Fruit fly (Drosophila melanogaster) whole organism, embryonic: ENCODE measurements around the gene Hgsnat.
A peak's percentile ranks its signal among the peaks of the same experiment; 100 is the strongest.

Experiments used
- Adf1 ChIP-seq: fragments of 200-800 bp; sonication (Bioruptor generic); IDR thresholded peaks from 2 replicates; pipeline ENCODE4 v1.3.6; 2022; ENCODE audit warnings: missing biosample characterization, missing genetic modification characterization
- Bteb2 ChIP-seq: fragments of 200-800 bp; sonication (Bioruptor generic); optimal IDR thresholded peaks from 2 replicates; lab custom pipeline; 2016; ENCODE audit warnings: missing biosample characterization, missing genetic modification characterization
- CG10321 ChIP-seq: fragments of 200-800 bp; sonication (Bioruptor generic); IDR thresholded peaks from 2 replicates; pipeline ENCODE4 v1.3.6; 2022; ENCODE audit warnings: missing biosample characterization, missing genetic modification characterization
- CG10959 ChIP-seq: fragments of 200-800 bp; sonication (Bioruptor generic); IDR thresholded peaks from 2 replicates; pipeline ENCODE4 v1.3.6; 2022; ENCODE audit warnings: missing biosample characterization, missing genetic modification characterization
- CG10979 ChIP-seq: fragments of 200-800 bp; sonication (Bioruptor generic); optimal IDR thresholded peaks from 2 replicates; lab custom pipeline; 2018; ENCODE audit warnings: missing biosample characterization, mild to moderate bottlenecking, missing genetic modification characterization, moderate library complexity
- CG13424 ChIP-seq: fragments of 200-800 bp; sonication (Bioruptor generic); optimal IDR thresholded peaks from 2 replicates; lab custom pipeline; 2019; ENCODE audit warnings: missing biosample characterization, mild to moderate bottlenecking, missing genetic modification characterization, moderate library complexity
- CG14860 ChIP-seq: fragments of 200-800 bp; sonication (Bioruptor generic); IDR thresholded peaks from 3 replicates; pipeline ENCODE4 v1.3.6; 2022; ENCODE audit warnings: missing biosample characterization, missing genetic modification characterization; ENCODE audit not compliant: partially characterized antibody
- CG16779 ChIP-seq: fragments of 200-800 bp; sonication (Bioruptor generic); IDR thresholded peaks from 2 replicates; pipeline ENCODE4 v1.3.6; 2022; ENCODE audit warnings: missing biosample characterization, missing genetic modification characterization
- CG17328 ChIP-seq: fragments of 200-800 bp; sonication (Bioruptor generic); IDR thresholded peaks from 2 replicates; pipeline ENCODE4 v1.3.6; 2022; ENCODE audit warnings: missing biosample characterization, missing genetic modification characterization
- CG2116 ChIP-seq: fragments of 200-800 bp; sonication (Bioruptor generic); optimal IDR thresholded peaks from 3 replicates; lab custom pipeline; 2018; ENCODE audit warnings: missing biosample characterization, mild to moderate bottlenecking, missing genetic modification characterization
- CG2875 ChIP-seq: fragments of 200-800 bp; sonication (Bioruptor generic); optimal IDR thresholded peaks from 2 replicates; lab custom pipeline; 2017; ENCODE audit warnings: missing biosample characterization, mild to moderate bottlenecking, missing genetic modification characterization, missing genetic modification reagents
- CG31441 ChIP-seq: fragments of 200-800 bp; sonication (Bioruptor generic); IDR thresholded peaks from 2 replicates; pipeline ENCODE4 v1.3.6; 2022; ENCODE audit warnings: missing biosample characterization, missing genetic modification characterization
- CG3281 ChIP-seq: fragments of 200-800 bp; sonication (Bioruptor generic); optimal IDR thresholded peaks from 3 replicates; lab custom pipeline; 2017; ENCODE audit warnings: missing biosample characterization, mild to moderate bottlenecking, missing genetic modification characterization
- CG3838 ChIP-seq: fragments of 200-800 bp; sonication (Bioruptor generic); optimal IDR thresholded peaks from 3 replicates; lab custom pipeline; 2016; ENCODE audit warnings: missing biosample characterization, missing genetic modification characterization
- CG3995 ChIP-seq: fragments of 200-800 bp; sonication (Bioruptor generic); optimal IDR thresholded peaks from 3 replicates; lab custom pipeline; 2016; ENCODE audit warnings: missing biosample characterization, missing genetic modification characterization
- CG6175 ChIP-seq: fragments of 200-800 bp; sonication (Bioruptor generic); IDR thresholded peaks from 3 replicates; pipeline ENCODE4 v1.3.6; 2022; ENCODE audit warnings: missing biosample characterization, missing genetic modification characterization
- CG6813 ChIP-seq: fragments of 200-800 bp; sonication (Bioruptor generic); optimal IDR thresholded peaks from 2 replicates; lab custom pipeline; 2017; ENCODE audit warnings: missing biosample characterization, missing genetic modification characterization, mild to moderate bottlenecking, moderate library complexity, missing genetic modification reagents
- CG9609 ChIP-seq: fragments of 200-800 bp; sonication (Bioruptor generic); optimal IDR thresholded peaks from 3 replicates; lab custom pipeline; 2016; ENCODE audit warnings: missing biosample characterization, missing genetic modification characterization
- Chrac-16 ChIP-seq: fragments of 200-800 bp; sonication (Bioruptor generic); optimal IDR thresholded peaks from 3 replicates; lab custom pipeline; 2016; ENCODE audit warnings: missing biosample characterization, missing genetic modification characterization
- CoRest ChIP-seq: fragments of 200-800 bp; sonication (Bioruptor generic); optimal IDR thresholded peaks from 3 replicates; lab custom pipeline; 2018; ENCODE audit warnings: missing biosample characterization, mild to moderate bottlenecking, missing genetic modification characterization, moderate library complexity
- Ets65A ChIP-seq: fragments of 200-800 bp; sonication (Bioruptor generic); peaks from one replicate; lab custom pipeline; 2016; ENCODE audit warnings: missing biosample characterization, missing genetic modification characterization
- Fer1 ChIP-seq: fragments of 200-800 bp; sonication (Bioruptor generic); optimal IDR thresholded peaks from 2 replicates; lab custom pipeline; 2017; ENCODE audit warnings: missing biosample characterization, mild to moderate bottlenecking, missing genetic modification characterization
- H2.0 ChIP-seq: fragments of 200-800 bp; sonication (Bioruptor generic); IDR thresholded peaks from 2 replicates; pipeline ENCODE4 v1.3.6; 2022; ENCODE audit warnings: missing biosample characterization, missing genetic modification characterization
- HLH3B ChIP-seq: fragments of 200-800 bp; sonication (Bioruptor generic); IDR thresholded peaks from 2 replicates; pipeline ENCODE4 v1.3.6; 2022; ENCODE audit warnings: missing biosample characterization, missing genetic modification characterization
- Hr3 ChIP-seq: fragments of 200-800 bp; sonication (Bioruptor generic); optimal IDR thresholded peaks from 3 replicates; lab custom pipeline; 2016; ENCODE audit warnings: missing biosample characterization, missing genetic modification characterization
- Lim3 ChIP-seq: fragments of 200-800 bp; sonication (Bioruptor generic); IDR thresholded peaks from 2 replicates; pipeline ENCODE4 v1.3.6; 2022; ENCODE audit warnings: missing biosample characterization, missing genetic modification characterization
- NFAT ChIP-seq: fragments of 200-800 bp; sonication (Bioruptor generic); IDR thresholded peaks from 2 replicates; pipeline ENCODE4 v1.3.6; 2022; ENCODE audit warnings: missing biosample characterization, missing genetic modification characterization
- Oli ChIP-seq: fragments of 200-800 bp; sonication (Bioruptor generic); optimal IDR thresholded peaks from 2 replicates; lab custom pipeline; 2018; ENCODE audit warnings: missing biosample characterization, mild to moderate bottlenecking, missing genetic modification characterization, moderate library complexity
- Ravus ChIP-seq: fragments of 200-800 bp; sonication (Bioruptor generic); IDR thresholded peaks from 2 replicates; pipeline ENCODE4 v1.3.6; 2022; ENCODE audit warnings: missing biosample characterization, missing genetic modification characterization
- Trl ChIP-seq, 3 experiments: fragments of >200 bp in 2 of 3; fragments of 200-800 bp in 1 of 3; sonication (Bioruptor generic) in 1 of 3; optimal IDR thresholded peaks; 2 replicates in 1 of 3; 3 replicates in 2 of 3; lab custom pipeline; 2016 to 2017; ENCODE audit warnings: missing biosample characterization in 1 of 3, missing genetic modification characterization in 1 of 3
- ac ChIP-seq: fragments of 200-800 bp; sonication (Bioruptor generic); optimal IDR thresholded peaks from 3 replicates; lab custom pipeline; 2017; ENCODE audit warnings: missing biosample characterization, mild to moderate bottlenecking, missing genetic modification characterization
- cato ChIP-seq: fragments of 200-800 bp; sonication (Bioruptor generic); optimal IDR thresholded peaks from 2 replicates; lab custom pipeline; 2016; ENCODE audit warnings: missing biosample characterization, missing genetic modification characterization, borderline replicate concordance
- chinmo ChIP-seq: fragments of 200-800 bp; sonication (Bioruptor generic); IDR thresholded peaks from 4 replicates; pipeline ENCODE4 v1.3.6; 2022; ENCODE audit warnings: missing biosample characterization, missing genetic modification characterization; ENCODE audit not compliant: partially characterized antibody
- corto ChIP-seq: fragments of 200-800 bp; sonication (Bioruptor generic); optimal IDR thresholded peaks from 2 replicates; lab custom pipeline; 2016; ENCODE audit warnings: missing biosample characterization, mild to moderate bottlenecking, missing genetic modification characterization, moderate library complexity
- crc ChIP-seq: fragments of 200-800 bp; sonication (Bioruptor generic); optimal IDR thresholded peaks from 2 replicates; lab custom pipeline; 2016; ENCODE audit warnings: missing biosample characterization, missing genetic modification characterization
- crol ChIP-seq: fragments of 200-800 bp; sonication (Bioruptor generic); IDR thresholded peaks from 2 replicates; pipeline ENCODE4 v1.3.6; 2022; ENCODE audit warnings: missing biosample characterization, missing genetic modification characterization
- ems ChIP-seq: fragments of 200-800 bp; sonication (Bioruptor generic); optimal IDR thresholded peaks from 3 replicates; lab custom pipeline; 2016; ENCODE audit warnings: missing biosample characterization, missing genetic modification characterization
- fd102C ChIP-seq: fragments of 200-800 bp; sonication (Bioruptor generic); optimal IDR thresholded peaks from 2 replicates; lab custom pipeline; 2018; ENCODE audit warnings: missing biosample characterization, mild to moderate bottlenecking, missing genetic modification characterization, moderate library complexity
- gcm ChIP-seq: fragments of 200-800 bp; sonication (Bioruptor generic); optimal IDR thresholded peaks from 2 replicates; lab custom pipeline; 2019; ENCODE audit warnings: missing biosample characterization, mild to moderate bottlenecking, missing genetic modification characterization, moderate library complexity
- ham ChIP-seq: fragments of 200-800 bp; sonication (Bioruptor generic); IDR thresholded peaks from 2 replicates; pipeline ENCODE4 v1.3.6; 2022; ENCODE audit warnings: missing biosample characterization, missing genetic modification characterization
- lola ChIP-seq, 3 experiments: fragments of >200 bp in 2 of 3; fragments of 200-800 bp in 1 of 3; sonication (Bioruptor generic) in 1 of 3; optimal IDR thresholded peaks; 2 replicates each; lab custom pipeline; 2017 to 2019; ENCODE audit warnings: missing biosample characterization in 3 of 3, missing genetic modification characterization in 3 of 3, mild to moderate bottlenecking in 1 of 3, moderate library complexity in 1 of 3
- phol ChIP-seq: fragments of 200-800 bp; sonication (Bioruptor generic); optimal IDR thresholded peaks from 3 replicates; lab custom pipeline; 2018; ENCODE audit warnings: missing biosample characterization, mild to moderate bottlenecking, missing genetic modification characterization, moderate library complexity
- sisA ChIP-seq: fragments of 200-800 bp; sonication (Bioruptor generic); IDR thresholded peaks from 2 replicates; pipeline ENCODE4 v1.3.6; 2022; ENCODE audit warnings: missing biosample characterization, missing genetic modification characterization
- slp2 ChIP-seq: fragments of 200-800 bp; sonication (Bioruptor generic); optimal IDR thresholded peaks from 2 replicates; lab custom pipeline; 2016; ENCODE audit warnings: missing biosample characterization, missing genetic modification characterization
- tin ChIP-seq: fragments of 200-800 bp; sonication (Bioruptor generic); optimal IDR thresholded peaks from 3 replicates; lab custom pipeline; 2016; ENCODE audit warnings: missing biosample characterization, missing genetic modification characterization
- toy ChIP-seq: fragments of 200-800 bp; sonication (Bioruptor generic); IDR thresholded peaks from 2 replicates; pipeline ENCODE4 v1.3.6; 2022; ENCODE audit warnings: missing biosample characterization, missing genetic modification characterization
- usp ChIP-seq: fragments of >200 bp; optimal IDR thresholded peaks from 2 replicates; lab custom pipeline; 2017; ENCODE audit warnings: missing biosample characterization, missing genetic modification characterization
- wdn ChIP-seq: fragments of 200-800 bp; sonication (Bioruptor generic); IDR thresholded peaks from 2 replicates; pipeline ENCODE4 v1.3.6; 2022; ENCODE audit warnings: missing biosample characterization, missing genetic modification characterization

Gene Hgsnat

DNA sequence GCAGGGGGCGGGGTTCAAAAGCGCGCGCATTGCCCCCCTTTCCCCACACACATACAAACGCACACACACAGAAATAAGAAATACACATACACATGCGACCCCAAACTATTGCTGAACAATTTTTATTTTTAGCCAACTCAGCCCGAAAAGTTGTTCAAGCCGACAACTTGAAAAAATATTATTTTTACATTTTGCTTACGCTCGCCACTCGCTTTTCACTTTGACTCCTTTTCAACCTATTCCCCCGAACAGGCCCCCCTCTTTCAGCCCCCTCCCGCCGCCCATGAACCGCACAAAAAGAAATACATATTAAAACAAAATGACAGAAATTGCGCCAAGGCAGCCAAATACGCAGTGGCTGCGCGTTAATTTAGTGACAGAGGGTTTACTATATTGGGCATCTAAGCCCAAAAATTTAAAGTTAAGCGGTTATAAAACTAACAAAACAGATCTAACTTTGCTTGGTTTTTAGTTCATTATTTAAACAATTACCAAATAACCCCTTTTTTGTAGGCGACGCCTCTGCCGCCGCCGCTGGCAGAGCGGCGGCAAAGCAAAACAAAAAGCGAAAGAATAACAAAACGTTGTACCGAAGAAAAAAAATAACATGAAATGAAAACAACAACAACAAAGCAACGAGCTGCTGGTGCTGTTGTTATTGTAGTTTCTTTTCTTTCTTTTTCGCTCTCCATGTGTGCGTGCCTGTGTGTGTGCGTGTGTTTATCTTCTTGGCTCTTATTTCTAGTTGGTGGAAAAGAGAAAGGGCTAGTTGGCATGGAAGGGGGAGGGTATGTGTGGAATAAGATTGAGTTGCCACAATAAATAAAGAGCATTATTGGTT is 8.4 kb upstream of the Hgsnat start (continued):
- TF ChIP-seq ems (GFP tag; lab: Kevin White, UChicago): peak; percentile 100
- no peak for TF ChIP-seq usp (GFP tag; lab: Kevin White, UChicago)
- TF ChIP-seq CG2116 (GFP tag; lab: Kevin White, UChicago): peak; percentile 94
- TF ChIP-seq tin (GFP tag; lab: Kevin White, UChicago): peak; percentile 100
- TF ChIP-seq CG10959 (GFP tag; lab: Robert Waterston, UW): peak; percentile 99
- TF ChIP-seq gcm (GFP tag; lab: Kevin White, UChicago): peak; percentile 100
- peak; percentile 98 for TF ChIP-seq fd102C
- peak; percentile 100 for TF ChIP-seq CG9609 (GFP tag; lab: Kevin White, UChicago)
- peak; percentile 100 for TF ChIP-seq CG10979
- peak; percentile 100 for TF ChIP-seq H2.0 (GFP tag; lab: Robert Waterston, UW)
- TF ChIP-seq CG13424 (tag; lab: Kevin White, UChicago): peak; percentile 100
- 0 out of 4 replicates have a peak, but pooled peaks have one; percentile 28 for TF ChIP-seq chinmo (GFP tag; lab: Robert Waterston, UW)
- TF ChIP-seq CG2875 (GFP tag; lab: Kevin White, UChicago): peak; percentile 99
- peak; percentile 100 for TF ChIP-seq Fer1 (GFP tag; lab: Kevin White, UChicago)
- peak; percentile 99 for TF ChIP-seq ham (GFP tag; lab: Robert Waterston, UW)
- TF ChIP-seq toy (GFP tag; lab: Robert Waterston, UW): peak; percentile 99
- TF ChIP-seq CG17328 (GFP tag; lab: Robert Waterston, UW): peak; percentile 100
- peak; percentile 100 for TF ChIP-seq Ets65A
- TF ChIP-seq Adf1: peak; percentile 95
- TF ChIP-seq phol (tag; lab: Kevin White, UChicago): peak; percentile 99
- TF ChIP-seq CG16779 (GFP tag; lab: Robert Waterston, UW): peak; percentile 100
- TF ChIP-seq wdn: peak; percentile 100
- peak; percentile 91 for TF ChIP-seq CG10321 (GFP tag; lab: Robert Waterston, UW)
- TF ChIP-seq CG3995: peak; percentile 91
- TF ChIP-seq CG14860 (GFP tag; lab: Robert Waterston, UW): no peak
- peak; percentile 100 for TF ChIP-seq Hr3
- peak in 1 of 2 experiments; percentile 5 for TF ChIP-seq Trl (optimal IDR thresholded peaks at IDR 0.05; lab: Kevin White, UChicago)
- peak; percentile 100 for TF ChIP-seq Trl (GFP tag; optimal IDR thresholded peaks at IDR 0.05; lab: Kevin White, UChicago)
- TF ChIP-seq Chrac-16 (GFP tag; lab: Kevin White, UChicago): peak; percentile 100
- TF ChIP-seq crol (GFP tag; lab: Robert Waterston, UW): peak; percentile 94
- peak; percentile 99 for TF ChIP-seq corto
- peak; percentile 100 for TF ChIP-seq CG3281 (GFP tag; lab: Kevin White, UChicago)
- TF ChIP-seq CG31441: peak; percentile 100
- TF ChIP-seq CG6175: peak; percentile 99
- peak; percentile 100 for TF ChIP-seq CG6813
- TF ChIP-seq CoRest: peak; percentile 100
- TF ChIP-seq ac (GFP tag; lab: Kevin White, UChicago): peak; percentile 99
- TF ChIP-seq sisA (GFP tag; lab: Robert Waterston, UW): peak; percentile 100
- peak; percentile 98 for TF ChIP-seq Lim3 (GFP tag; lab: Robert Waterston, UW)
- TF ChIP-seq lola (GFP tag; optimal IDR thresholded peaks at IDR 0.05; lab: Kevin White, UChicago): peak in 1 of 3 experiments; percentile 100
- TF ChIP-seq NFAT (GFP tag; lab: Robert Waterston, UW): peak; percentile 100
- peak; percentile 100 for TF ChIP-seq HLH3B (GFP tag; lab: Robert Waterston, UW)
- peak; percentile 100 for TF ChIP-seq slp2
- TF ChIP-seq Ravus (GFP tag; lab: Robert Waterston, UW): peak; percentile 99
- peak; percentile 100 for TF ChIP-seq crc (GFP tag; lab: Kevin White, UChicago)
- peak; percentile 99 for TF ChIP-seq CG3838 (GFP tag; lab: Kevin White, UChicago)
- TF ChIP-seq cato: peak; percentile 100
- peak; percentile 100 for TF ChIP-seq Bteb2 (GFP tag; lab: Kevin White, UChicago)
- TF ChIP-seq Oli: peak; percentile 100
